Fruit fly (Drosophila melanogaster) S2 (cell line): ENCODE data around the gene wat.

Source experiments
- CG8478 ChIP-seq: fragments of >200 bp; optimal IDR thresholded peaks from 2 replicates; lab custom pipeline; 2018
- CTCF ChIP-seq, 2 experiments: fragments of >200 bp; optimal IDR thresholded peaks; 2 replicates each; lab custom pipeline; 2018

DNA sequence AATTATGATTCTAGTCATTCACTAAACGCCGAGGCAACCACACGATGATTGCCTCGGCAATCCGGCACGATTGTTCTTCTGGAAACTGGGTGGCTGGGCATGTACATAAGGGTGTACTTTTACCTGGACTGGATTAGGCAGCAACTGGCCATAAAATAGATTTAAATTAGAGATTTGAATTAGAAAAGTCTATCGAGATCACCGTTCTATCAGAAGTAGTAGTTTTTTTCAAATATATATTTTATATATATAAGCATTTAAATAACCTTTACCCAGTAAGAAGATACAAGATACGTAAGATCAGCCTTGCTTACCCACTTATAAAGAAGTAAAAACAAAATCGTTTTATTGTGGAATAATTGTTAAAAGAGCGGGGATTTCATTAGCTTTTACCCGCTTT lies 33.8 kb upstream of the wat start, which contains the start of gene CG11843:
- no peak for TF ChIP-seq CTCF (optimal IDR thresholded peaks at IDR 0.05; lab: Kevin White, UChicago)
- TF ChIP-seq CG8478 = no peak
